Worm (Caenorhabditis elegans): Measurements from ENCODE around the gene C02E7.6.
"Not testable (repeated sequence)": the region's sequence is repeated elsewhere in the genome, so short reads cannot be mapped to it uniquely, and the experiment has no call there.

The C02E7.6 gene

DNA sequence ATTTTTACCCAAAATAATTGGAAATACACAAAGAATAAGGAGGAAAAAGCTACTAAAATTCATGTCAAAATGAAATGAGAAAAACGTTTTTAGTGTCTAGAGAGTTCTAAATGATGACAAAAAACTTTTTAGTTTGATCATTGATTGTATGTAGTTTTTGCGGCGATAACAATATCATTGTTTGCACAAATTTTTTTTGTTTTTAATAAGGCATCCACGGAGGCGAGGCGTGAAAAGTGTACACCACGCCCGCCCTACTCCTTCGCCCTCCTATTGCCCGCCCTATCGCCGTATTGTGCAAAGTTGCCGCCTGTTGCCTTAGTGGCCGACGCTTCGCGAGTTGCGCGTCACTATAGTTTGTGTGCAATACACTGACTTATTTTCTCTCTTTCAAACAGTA, 19.0 kb upstream of the C02E7.6 start, which contains the start of gene ugt-10:
ugt-10 (minus strand) TSS at position 101 of the 400 bp plus-strand sequence.
- not testable (repeated sequence) for TF ChIP-seq dao-5, W03F9.2, him-1 (tag; optimal IDR thresholded peaks at IDR 0.05)

- TF ChIP-seq dao-5 (tag; optimal IDR thresholded peaks at IDR 0.05) (no peak), W03F9.2 (tag; optimal IDR thresholded peaks at IDR 0.05) (no peak), him-1 (tag; optimal IDR thresholded peaks at IDR 0.05) (no peak)
Measured at ce11 chrV:4901074-4901473, 17.9 kb upstream of the C02E7.6 start, which contains the start of gene ugt-67. Gene ugt-67, plus strand, starts transcription at chrV:4901374.

DNA sequence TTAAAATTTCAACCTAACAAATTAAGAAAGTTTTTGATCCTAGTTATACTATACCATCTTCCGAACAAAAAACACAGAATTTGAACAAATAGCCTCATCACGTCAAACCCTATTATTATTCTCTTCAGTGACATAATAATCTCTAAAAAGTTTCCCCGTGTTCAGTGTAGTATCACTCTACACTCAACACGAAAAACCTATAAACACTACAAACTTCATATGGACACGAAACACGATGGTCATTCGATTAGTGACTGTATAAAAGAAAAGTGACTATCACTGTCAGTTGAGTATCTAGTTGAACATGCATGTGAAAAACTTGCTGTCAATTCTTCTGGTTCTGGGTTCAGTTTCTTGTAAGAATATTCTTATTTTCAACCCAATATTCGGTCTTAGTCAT, 15.3 kb upstream of the C02E7.6 start, which contains the start of gene ugt-8:
ugt-8 (plus strand) TSS at position 235 of the 400 bp plus-strand sequence.
- no peak for TF ChIP-seq him-1 (tag; optimal IDR thresholded peaks at IDR 0.05)
- TF ChIP-seq W03F9.2 (tag; optimal IDR thresholded peaks at IDR 0.05), result no peak
- TF ChIP-seq dao-5 (tag; optimal IDR thresholded peaks at IDR 0.05), result no peak

DNA sequence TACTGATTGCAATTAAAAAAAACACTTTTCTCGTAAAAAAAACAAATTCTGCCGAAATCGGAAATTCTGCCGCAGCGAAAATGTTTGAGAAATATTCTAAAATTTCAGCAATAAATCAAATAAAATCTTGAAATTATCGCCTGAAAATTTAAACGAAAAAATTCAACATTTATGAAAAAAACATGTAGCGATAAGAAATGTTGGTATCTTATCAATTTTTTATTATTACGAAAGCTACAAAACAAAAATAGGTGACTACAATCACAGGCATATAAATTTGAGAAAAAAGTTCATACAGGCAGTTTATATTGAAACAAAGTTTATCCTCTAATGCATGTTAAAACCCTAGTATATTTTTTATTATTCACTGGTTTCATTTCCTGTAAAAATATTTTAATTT, 13.1 kb upstream of the C02E7.6 start, which contains the start of gene ugt-14:
ugt-14 (plus strand) TSS at position 301 of the 400 bp plus-strand sequence.
- no peak for TF ChIP-seq dao-5 (tag; optimal IDR thresholded peaks at IDR 0.05)
- TF ChIP-seq W03F9.2 (tag; optimal IDR thresholded peaks at IDR 0.05), result no peak
- no peak for TF ChIP-seq him-1 (tag; optimal IDR thresholded peaks at IDR 0.05)

DNA sequence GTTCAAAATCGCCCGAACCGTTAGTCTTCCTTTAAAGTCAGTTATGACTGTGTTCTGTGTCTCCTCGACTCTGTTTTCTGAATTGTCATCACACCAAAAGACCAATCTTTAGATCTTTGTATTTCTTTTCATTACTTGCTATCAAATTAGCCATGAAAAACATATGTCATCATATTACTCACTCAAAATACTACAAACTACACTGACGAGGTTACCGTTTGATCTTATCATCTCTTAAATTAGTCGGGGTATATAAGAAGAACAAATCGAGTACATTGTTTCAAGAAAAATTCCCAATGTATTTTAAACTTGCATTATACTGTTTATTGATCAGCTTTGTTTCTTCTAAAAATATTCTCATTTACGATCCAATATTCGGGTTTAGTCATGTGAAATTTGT, 10.4 kb upstream of the C02E7.6 start, which contains the start of gene ugt-13:
ugt-13 (plus strand) TSS at position 294 of the 400 bp plus-strand sequence.
- TF ChIP-seq him-1 (tag; optimal IDR thresholded peaks at IDR 0.05) (no peak), W03F9.2 (tag; optimal IDR thresholded peaks at IDR 0.05) (no peak), dao-5 (tag; optimal IDR thresholded peaks at IDR 0.05) (no peak)

DNA sequence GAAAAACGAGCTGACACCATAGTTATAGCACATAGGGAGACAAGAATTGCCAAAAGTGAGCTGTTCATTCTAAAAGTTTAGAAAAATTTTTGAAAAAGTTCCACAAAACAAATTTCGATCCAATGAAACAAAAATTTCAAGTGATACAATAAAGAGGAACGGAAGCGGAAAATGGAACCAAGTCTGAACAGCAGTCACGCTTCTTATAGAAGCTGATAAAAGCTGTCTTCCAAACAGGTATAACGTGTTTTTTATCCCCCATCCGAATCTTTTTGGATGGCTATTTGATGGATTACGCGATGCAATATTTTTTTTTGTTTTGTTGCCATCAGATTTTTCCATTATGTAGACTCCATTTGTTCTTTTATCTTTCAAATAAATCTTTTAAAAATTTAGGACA, 6.7 kb upstream of the C02E7.6 start, which contains the start of gene H23N18.5:
H23N18.5 (minus strand) TSS at position 69 of the 400 bp plus-strand sequence.
- TF ChIP-seq dao-5 (tag; optimal IDR thresholded peaks at IDR 0.05) (no peak), him-1 (tag; optimal IDR thresholded peaks at IDR 0.05) (no peak), W03F9.2 (tag; optimal IDR thresholded peaks at IDR 0.05) (no peak)

- TF ChIP-seq dao-5 (tag; optimal IDR thresholded peaks at IDR 0.05), result no peak
- no peak for TF ChIP-seq him-1 (tag; optimal IDR thresholded peaks at IDR 0.05)
- TF ChIP-seq W03F9.2 (tag; optimal IDR thresholded peaks at IDR 0.05), result no peak
Measured at ce11 chrV:4913853-4914252, 5.2 kb upstream of the C02E7.6 start.

DNA sequence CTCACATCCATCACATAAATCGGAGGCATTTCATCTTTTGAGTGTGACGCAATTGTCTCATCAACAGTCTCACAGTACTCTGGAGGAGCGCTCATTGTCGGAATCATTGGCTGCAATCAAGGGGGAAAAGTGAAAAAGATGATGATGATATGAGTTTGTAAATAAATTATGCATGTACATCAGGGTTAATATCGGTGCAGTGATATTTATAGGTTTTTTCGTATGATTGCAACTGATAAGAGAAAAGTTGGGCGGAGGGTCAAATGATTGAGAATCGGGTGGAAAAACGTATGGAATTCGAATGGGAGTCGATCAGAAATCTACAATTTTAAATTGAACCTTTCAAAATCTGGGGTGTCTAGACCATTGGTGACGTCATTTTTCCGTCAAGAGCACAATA, 4.1 kb upstream of the C02E7.6 start, which contains the start of gene H23N18.6:
H23N18.6 (minus strand) TSS at position 201 of the 400 bp plus-strand sequence.
- TF ChIP-seq W03F9.2 (tag; optimal IDR thresholded peaks at IDR 0.05) (no peak), dao-5 (tag; optimal IDR thresholded peaks at IDR 0.05) (no peak), him-1 (tag; optimal IDR thresholded peaks at IDR 0.05) (no peak)

ce11 chrV:4918091-4918624, 849 bp upstream of the C02E7.6 start, which contains the start of gene C02E7.7:
Gene C02E7.7, minus strand, starts transcription at chrV:4918574.
- TF ChIP-seq dao-5 (tag; optimal IDR thresholded peaks at IDR 0.05), result no peak
- no peak for TF ChIP-seq W03F9.2 (tag; optimal IDR thresholded peaks at IDR 0.05)
- no peak for TF ChIP-seq him-1 (tag; optimal IDR thresholded peaks at IDR 0.05)

DNA sequence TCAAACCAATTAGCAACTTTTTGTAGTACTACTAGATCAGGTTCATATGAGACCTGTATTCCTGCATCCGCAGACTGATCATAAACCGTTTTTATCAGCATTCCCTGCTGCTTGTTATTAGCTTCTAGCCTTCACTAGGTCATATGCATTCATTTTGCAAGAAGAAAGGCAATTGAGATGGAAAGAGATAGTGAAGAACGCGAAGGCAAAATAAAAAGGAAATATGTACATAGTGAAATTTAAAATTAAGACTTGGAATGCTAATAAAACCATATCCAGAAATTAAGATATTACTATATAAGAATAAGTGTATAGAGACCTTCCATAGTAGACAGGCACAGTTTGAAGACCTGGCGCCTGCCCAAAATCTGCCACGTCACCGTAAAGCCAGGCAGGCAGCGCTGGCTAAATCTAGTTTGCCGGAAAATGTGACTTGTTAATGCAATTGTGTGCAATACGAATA, 1.7 kb downstream of the C02E7.6 start, which contains the start of the genes C02E7.8 and srh-23:
C02E7.8 (minus strand) TSS at position 101 of the 463 bp plus-strand sequence.
srh-23 (plus strand) TSS at position 413 of the 463 bp plus-strand sequence.
- TF ChIP-seq dao-5 (tag; optimal IDR thresholded peaks at IDR 0.05), result no peak
- TF ChIP-seq W03F9.2 (tag; optimal IDR thresholded peaks at IDR 0.05), result no peak
- TF ChIP-seq him-1 (tag; optimal IDR thresholded peaks at IDR 0.05), result no peak

- TF ChIP-seq dao-5 (tag; optimal IDR thresholded peaks at IDR 0.05), result no peak
- TF ChIP-seq him-1 (tag; optimal IDR thresholded peaks at IDR 0.05), result no peak
- no peak for TF ChIP-seq W03F9.2 (tag; optimal IDR thresholded peaks at IDR 0.05)
Measured at ce11 chrV:4922024-4922423, 3.0 kb downstream of the C02E7.6 start, which contains the start of gene srh-22. Gene srh-22, plus strand, starts transcription at chrV:4922324.

DNA sequence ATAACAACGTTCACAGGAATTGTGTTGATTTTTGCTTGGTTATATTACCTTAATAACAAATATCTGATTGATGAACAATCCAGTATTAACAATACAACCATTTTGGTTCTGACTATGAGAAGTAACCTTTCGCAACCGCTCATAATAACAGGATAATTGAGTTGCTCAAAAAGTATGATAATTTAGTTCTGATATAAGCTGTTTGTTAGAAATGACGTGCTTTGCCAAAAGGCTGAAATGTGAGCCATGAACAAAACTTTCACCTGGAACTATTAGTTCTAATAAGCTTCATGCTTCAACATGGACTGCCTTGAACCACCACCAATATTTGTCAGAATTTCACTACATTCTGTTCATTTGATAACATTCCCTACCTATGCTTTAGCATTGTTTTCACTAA, 5.6 kb downstream of the C02E7.6 start, which contains the start of gene srh-20:
srh-20 (plus strand) TSS at position 301 of the 400 bp plus-strand sequence.
- TF ChIP-seq him-1 (tag; optimal IDR thresholded peaks at IDR 0.05) (no peak), dao-5 (tag; optimal IDR thresholded peaks at IDR 0.05) (no peak), W03F9.2 (tag; optimal IDR thresholded peaks at IDR 0.05) (no peak)

ce11 chrV:4926371-4926770, 7.4 kb downstream of the C02E7.6 start, which contains the start of gene srh-21:
Gene srh-21, plus strand, starts transcription at chrV:4926671.
- TF ChIP-seq W03F9.2 (tag; optimal IDR thresholded peaks at IDR 0.05), result no peak

ce11 chrV:4929842-4930241, 10.8 kb downstream of the C02E7.6 start, which contains the start of gene str-205:
Gene str-205, minus strand, starts transcription at chrV:4929942.
- TF ChIP-seq dao-5 (tag; optimal IDR thresholded peaks at IDR 0.05), result no peak

All from whole organism, L4/young adult.